Worm (Caenorhabditis elegans): ENCODE data around the gene clec-198.

- TF ChIP-seq egl-27 (tag; optimal IDR thresholded peaks at IDR 0.05) = no peak
- TF ChIP-seq mxl-2 (GFP tag; conservative IDR thresholded peaks at IDR 0.05) = no peak
- TF ChIP-seq nhr-25 (tag; optimal IDR thresholded peaks at IDR 0.05; ENCODE audit: borderline replicate concordance, insufficient read depth) = no peak
- no peak for TF ChIP-seq dpl-1 (GFP tag; optimal IDR thresholded peaks at IDR 0.05)
- TF ChIP-seq mdl-1 (tag; optimal IDR thresholded peaks at IDR 0.05) = no peak
- TF ChIP-seq ztf-11 (tag; optimal IDR thresholded peaks at IDR 0.05) = no peak
- no peak for TF ChIP-seq lir-3 (tag; optimal IDR thresholded peaks at IDR 0.05)
Measured at ce11 chrIV:17383046-17383445, 36.1 kb downstream of the clec-198 start, which contains the start of gene C30H6.12.

All from whole organism, L4 larva.